Worm (Caenorhabditis elegans): ENCODE data around the gene F38B6.8.

F38B6.8 gene

DNA sequence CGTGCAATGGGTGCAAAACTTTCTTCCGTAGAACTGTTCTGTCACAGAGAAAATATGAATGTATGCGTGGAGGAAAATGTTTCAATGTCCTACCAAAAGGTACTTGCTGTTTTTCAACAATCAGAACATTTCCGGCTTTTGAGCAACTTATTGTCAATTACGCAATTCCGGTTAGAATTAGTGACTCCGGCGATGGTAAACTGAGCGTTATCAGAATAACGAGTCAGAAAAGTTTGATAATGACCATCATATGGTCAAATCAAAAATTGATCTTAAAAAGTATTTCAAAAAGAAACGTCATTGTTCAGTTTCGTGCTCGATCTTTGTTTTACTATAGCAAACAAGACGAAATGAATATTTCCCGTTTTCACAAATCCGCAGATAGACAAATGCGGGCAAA lies 25.8 kb downstream of the F38B6.8 start:
- TF ChIP-seq pros-1 (tag; optimal IDR thresholded peaks at IDR 0.05) (no peak), unc-55 (GFP tag; optimal IDR thresholded peaks at IDR 0.05) (no peak), rnt-1 (tag; optimal IDR thresholded peaks at IDR 0.05) (no peak), pha-4 (tag; optimal IDR thresholded peaks at IDR 0.05) (no peak), sox-4 (tag; optimal IDR thresholded peaks at IDR 0.05) (no peak), C38D4.7 (GFP tag; optimal IDR thresholded peaks at IDR 0.05) (no peak), hlh-15 (tag; optimal IDR thresholded peaks at IDR 0.05) (no peak), ceh-34 (tag; optimal IDR thresholded peaks at IDR 0.05) (no peak), dmd-4 (tag; optimal IDR thresholded peaks at IDR 0.05; ENCODE audit: borderline replicate concordance) (no peak), K09A11.1 (tag; optimal IDR thresholded peaks at IDR 0.05; ENCODE audit: insufficient read depth) (no peak), ceh-45 (GFP tag; IDR thresholded peaks at IDR 0.05) (no peak), F13H6.1 (tag; optimal IDR thresholded peaks at IDR 0.05) (no peak), ceh-6 (GFP tag; optimal IDR thresholded peaks at IDR 0.05) (no peak), zip-5 (tag; optimal IDR thresholded peaks at IDR 0.05) (no peak), ceh-2 (tag; optimal IDR thresholded peaks at IDR 0.05) (no peak), fkh-6 (tag; optimal IDR thresholded peaks at IDR 0.05) (no peak)

DNA sequence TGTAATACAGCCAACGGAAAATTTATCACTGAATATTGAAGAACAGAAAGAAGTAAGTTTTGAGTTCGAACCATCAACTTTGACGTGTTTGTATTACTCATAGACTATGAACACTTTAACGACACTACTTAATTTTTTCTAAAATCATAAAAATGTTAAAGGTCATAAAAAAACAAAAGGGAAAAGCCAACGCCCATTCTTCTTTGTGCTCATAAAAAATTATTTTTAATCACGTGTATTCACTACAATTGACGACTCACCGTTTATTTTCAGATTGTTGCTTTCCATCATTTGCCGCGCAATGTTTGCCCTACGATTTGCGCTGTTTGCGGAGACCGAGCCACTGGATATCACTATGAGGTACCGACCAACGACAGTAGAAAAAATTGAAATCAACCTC lies 26.3 kb downstream of the F38B6.8 start:
- TF ChIP-seq elt-4 (tag; optimal IDR thresholded peaks at IDR 0.05), result no peak
- TF ChIP-seq T23F11.4 (GFP tag; optimal IDR thresholded peaks at IDR 0.05), result no peak
- no peak for TF ChIP-seq ama-1 (optimal IDR thresholded peaks at IDR 0.05)
- no peak for TF ChIP-seq ref-2 (tag; optimal IDR thresholded peaks at IDR 0.05)
- TF ChIP-seq ztf-16 (tag; optimal IDR thresholded peaks at IDR 0.05), result no peak
- TF ChIP-seq Y22D7AL.16 (tag; optimal IDR thresholded peaks at IDR 0.05), result no peak
- no peak for TF ChIP-seq K09A11.1 (tag; optimal IDR thresholded peaks at IDR 0.05; ENCODE audit: insufficient read depth)
- TF ChIP-seq tbx-7 (tag; optimal IDR thresholded peaks at IDR 0.05), result no peak
- TF ChIP-seq ceh-45 (GFP tag; IDR thresholded peaks at IDR 0.05), result no peak
- no peak for TF ChIP-seq fkh-6 (tag; optimal IDR thresholded peaks at IDR 0.05)

DNA sequence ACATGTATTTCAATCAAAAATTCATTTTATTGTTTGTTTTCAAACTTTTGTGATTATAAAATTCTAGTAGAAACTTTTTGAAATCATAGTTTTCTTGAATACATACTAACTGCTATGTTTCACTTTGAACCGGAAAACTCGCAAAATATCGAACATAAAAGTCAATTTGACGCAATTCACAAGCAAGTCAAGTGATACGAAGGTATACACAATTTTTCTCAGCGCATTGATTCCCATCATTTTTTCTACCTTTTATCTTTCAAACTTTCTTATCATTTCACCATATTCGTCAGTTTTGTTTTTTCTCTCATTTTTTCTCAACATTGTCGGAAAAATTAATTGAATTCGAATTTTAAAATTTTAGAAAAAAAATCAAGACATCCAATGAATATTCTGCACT lies 27.4 kb downstream of the F38B6.8 start, which contains the start of gene nhr-173:
Gene nhr-173 (plus strand): TSS at position 366 of the 400 bp plus-strand sequence.
- TF ChIP-seq elt-4 (tag; optimal IDR thresholded peaks at IDR 0.05) (no peak), ets-4 (tag; optimal IDR thresholded peaks at IDR 0.05) (no peak), gmeb-2 (tag; optimal IDR thresholded peaks at IDR 0.05) (no peak), zip-5 (tag; optimal IDR thresholded peaks at IDR 0.05) (no peak), ceh-22 (tag; optimal IDR thresholded peaks at IDR 0.05) (no peak), hlh-30 (tag; optimal IDR thresholded peaks at IDR 0.05; ENCODE audit: insufficient read depth) (no peak), K02D7.2 (tag; optimal IDR thresholded peaks at IDR 0.05) (no peak)

DNA sequence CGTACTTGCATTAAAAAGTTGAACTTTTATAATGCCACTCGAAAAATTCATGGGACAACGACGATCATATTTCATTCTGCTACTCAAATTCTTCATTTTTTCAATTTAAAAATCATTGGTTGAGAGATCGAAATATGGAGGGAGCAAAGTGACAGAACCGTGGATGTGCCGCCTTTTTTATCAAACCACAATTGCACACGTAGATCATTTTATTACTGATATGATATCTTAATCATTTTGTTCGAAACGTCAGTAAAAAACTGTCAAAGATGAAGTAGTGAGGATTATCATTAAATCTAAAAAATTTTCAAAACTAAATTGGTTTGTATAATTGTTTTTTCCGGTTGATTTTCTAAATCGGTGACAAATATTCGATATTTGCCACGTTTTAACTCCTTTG lies 28.4 kb downstream of the F38B6.8 start:
- no peak for TF ChIP-seq unc-55 (GFP tag; optimal IDR thresholded peaks at IDR 0.05)
- TF ChIP-seq nfya-1 (tag; optimal IDR thresholded peaks at IDR 0.05), result no peak
- no peak for TF ChIP-seq ceh-45 (GFP tag; IDR thresholded peaks at IDR 0.05)
- no peak for TF ChIP-seq zip-5 (tag; optimal IDR thresholded peaks at IDR 0.05)
- no peak for TF ChIP-seq ceh-30 (tag; optimal IDR thresholded peaks at IDR 0.05)
- TF ChIP-seq fkh-10 (GFP tag; optimal IDR thresholded peaks at IDR 0.05), result no peak
- no peak for TF ChIP-seq ceh-9 (tag; optimal IDR thresholded peaks at IDR 0.05)
- no peak for TF ChIP-seq pha-4 (tag; optimal IDR thresholded peaks at IDR 0.05)
- no peak for TF ChIP-seq hlh-30 (tag; optimal IDR thresholded peaks at IDR 0.05; ENCODE audit: insufficient read depth)
- TF ChIP-seq ceh-2 (tag; optimal IDR thresholded peaks at IDR 0.05), result no peak
- TF ChIP-seq ceh-48 (tag; optimal IDR thresholded peaks at IDR 0.05), result no peak

DNA sequence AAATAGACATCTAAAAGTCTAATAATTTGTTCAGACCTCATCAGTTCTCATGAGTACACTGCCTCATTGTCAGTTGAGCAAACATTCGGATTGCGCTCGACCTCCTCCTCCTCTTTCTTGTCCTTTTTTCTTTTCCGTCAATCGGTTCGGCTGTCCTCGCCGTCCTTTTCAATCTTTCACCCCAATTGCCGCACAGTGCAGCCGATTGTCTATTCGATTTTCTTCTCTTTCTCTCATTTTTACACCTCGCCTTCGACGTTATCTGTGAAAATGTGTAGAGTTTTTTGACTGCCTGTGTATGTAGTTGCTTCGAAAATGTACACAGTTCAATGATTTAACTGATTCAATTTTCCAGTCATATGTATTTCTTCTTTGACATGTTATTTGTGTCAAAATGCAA lies 29.4 kb downstream of the F38B6.8 start:
- no peak for TF ChIP-seq nfya-1 (tag; optimal IDR thresholded peaks at IDR 0.05)
- no peak for TF ChIP-seq pag-3 (tag; optimal IDR thresholded peaks at IDR 0.05; ENCODE audit: borderline replicate concordance)
- TF ChIP-seq eyg-1 (tag; optimal IDR thresholded peaks at IDR 0.05), result no peak

Data from whole organism, late embryonic.